Worm (Caenorhabditis elegans) whole organism, young adult: ENCODE results near the gene fbxa-81.

Source experiments
- F37B4.10 ChIP-seq: fragments of 200-800 bp; sonication (Bioruptor generic); IDR thresholded peaks from 2 replicates; pipeline ENCODE4 v1.3.6; 2022; ENCODE audit warnings: missing genetic modification characterization, missing compliant biosample characterization
- nfya-1 ChIP-seq: sonication (generic microtip); optimal IDR thresholded peaks from 2 replicates; lab custom pipeline; 2017; ENCODE audit warnings: antibody characterized with exemption, missing compliant biosample characterization, missing genetic modification characterization, borderline replicate concordance; ENCODE audit not compliant: insufficient read depth
- nhr-90 ChIP-seq: sonication (generic microtip); optimal IDR thresholded peaks from 2 replicates; lab custom pipeline; 2016; ENCODE audit warnings: missing genotype, mild to moderate bottlenecking, missing genetic modification characterization, missing compliant biosample characterization
- snpc-1.1 ChIP-seq: sonication (generic microtip); optimal IDR thresholded peaks from 2 replicates; lab custom pipeline; 2017; ENCODE audit warnings: missing genetic modification characterization, mild to moderate bottlenecking, missing compliant biosample characterization, antibody characterized with exemption, moderate library complexity, missing genotype, missing genetic modification reagents; ENCODE audit not compliant: insufficient read depth
- snpc-4 ChIP-seq, 5 experiments: fragments of 150-350 bp in 1 of 5; sonication (generic microtip) in 4 of 5; optimal IDR thresholded peaks; 2 replicates each; lab custom pipeline; 2014 to 2018; ENCODE audit warnings: missing genetic modification characterization in 5 of 5, missing biosample characterization in 3 of 5, antibody characterized with exemption in 2 of 5, mild to moderate bottlenecking in 2 of 5, missing compliant biosample characterization in 2 of 5, missing genotype in 2 of 5, moderate library complexity in 2 of 5, missing genetic modification reagents in 1 of 5
- tlf-1 ChIP-seq: fragments of 200-800 bp; sonication (Bioruptor generic); optimal IDR thresholded peaks from 2 replicates; lab custom pipeline; 2018; ENCODE audit warnings: mild to moderate bottlenecking, missing genetic modification characterization, missing compliant biosample characterization
- ztf-26 ChIP-seq: sonication (generic microtip); optimal IDR thresholded peaks from 2 replicates; lab custom pipeline; 2017; ENCODE audit warnings: missing genetic modification characterization, missing compliant biosample characterization

DNA sequence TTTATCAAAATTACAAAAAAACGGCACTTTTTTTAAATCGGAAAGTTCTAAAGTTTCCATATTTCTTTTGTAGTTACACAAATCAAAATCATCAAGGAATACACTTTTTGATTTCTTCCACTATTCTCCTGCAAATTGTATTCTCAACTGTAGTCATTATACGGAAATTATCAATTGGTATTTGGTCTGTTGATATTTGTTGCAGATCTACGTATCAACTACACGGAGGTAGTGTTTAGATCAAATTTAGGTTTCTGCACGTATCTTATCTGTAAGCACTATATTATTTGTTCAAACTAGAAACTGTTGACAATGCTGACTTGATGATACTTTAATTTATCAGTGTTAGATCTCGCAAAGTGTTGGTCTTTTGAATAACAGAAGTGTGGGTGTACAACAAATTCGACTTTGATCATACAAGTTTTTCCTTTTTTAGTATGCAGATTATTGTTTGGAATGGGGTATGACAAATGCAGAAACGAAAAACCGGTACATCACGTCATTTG lies 26.4 kb upstream of the fbxa-81 start:
- no peak for TF ChIP-seq F37B4.10 (GFP tag; lab: Robert Waterston, UW)
- no peak for TF ChIP-seq ztf-26 (tag; lab: Kevin White, UChicago)
- no peak for TF ChIP-seq snpc-4 (GFP tag; optimal IDR thresholded peaks at IDR 0.05; lab: Kevin White, UChicago)
- TF ChIP-seq snpc-4 (tag; optimal IDR thresholded peaks at IDR 0.05; lab: Kevin White, UChicago): no peak
- TF ChIP-seq tlf-1 (GFP tag; lab: Kevin White, UChicago): no peak
- TF ChIP-seq nhr-90 (tag; lab: Kevin White, UChicago): no peak
- TF ChIP-seq snpc-1.1 (tag; lab: Kevin White, UChicago): no peak
- TF ChIP-seq nfya-1 (tag; lab: Kevin White, UChicago): no peak
